Worm (Caenorhabditis elegans) whole organism, L3 larva: ENCODE measurements around the gene clec-158.

Experiments
- ZK546.5 ChIP-seq: sonication (generic microtip); optimal IDR thresholded peaks from 2 replicates; lab custom pipeline; 2017; ENCODE audit warnings: missing biosample characterization, missing genetic modification characterization
- aly-2 ChIP-seq: fragments of 150-350 bp; optimal IDR thresholded peaks from 2 replicates; lab custom pipeline; 2014; ENCODE audit warnings: missing biosample characterization, missing genetic modification characterization
- ama-1 ChIP-seq: fragments of 150-350 bp; optimal IDR thresholded peaks from 2 replicates; lab custom pipeline; 2018
- ceh-16 ChIP-seq: sonication (generic microtip); optimal IDR thresholded peaks from 2 replicates; lab custom pipeline; 2017; ENCODE audit warnings: missing biosample characterization, missing genetic modification characterization
- ceh-28 ChIP-seq: fragments of 150-350 bp; optimal IDR thresholded peaks from 2 replicates; lab custom pipeline; 2014; ENCODE audit warnings: missing biosample characterization, missing genetic modification reagents, missing genetic modification characterization
- ceh-82 ChIP-seq: fragments of 150-350 bp; optimal IDR thresholded peaks from 2 replicates; lab custom pipeline; 2014; ENCODE audit warnings: missing biosample characterization, missing genetic modification characterization
- ceh-9 ChIP-seq: sonication (generic microtip); optimal IDR thresholded peaks from 2 replicates; lab custom pipeline; 2018; ENCODE audit warnings: missing biosample characterization, missing genetic modification characterization
- daf-12 ChIP-seq: fragments of 150-350 bp; optimal IDR thresholded peaks from 2 replicates; lab custom pipeline; 2014; ENCODE audit warnings: missing biosample characterization, missing genetic modification reagents, missing genetic modification characterization
- egl-27 ChIP-seq: sonication (generic microtip); optimal IDR thresholded peaks from 4 replicates; lab custom pipeline; 2017; ENCODE audit warnings: missing biosample characterization, missing genetic modification reagents, missing genetic modification characterization
- egl-5 ChIP-seq: fragments of 150-350 bp; optimal IDR thresholded peaks from 2 replicates; lab custom pipeline; 2017; ENCODE audit warnings: missing biosample characterization, missing genetic modification reagents, missing genetic modification characterization, inconsistent platforms
- elt-2 ChIP-seq: sonication (generic microtip); optimal IDR thresholded peaks from 2 replicates; lab custom pipeline; 2016; ENCODE audit warnings: missing genetic modification reagents, mild to moderate bottlenecking, missing genetic modification characterization, missing compliant biosample characterization
- eor-1 ChIP-seq, 2 experiments: fragments of 150-350 bp; optimal IDR thresholded peaks; 2 replicates each; lab custom pipeline; 2014 to 2018; ENCODE audit warnings: missing biosample characterization in 2 of 2, missing genetic modification characterization in 2 of 2
- fkh-10 ChIP-seq: sonication (generic microtip); optimal IDR thresholded peaks from 2 replicates; lab custom pipeline; 2017; ENCODE audit warnings: missing biosample characterization, missing genetic modification reagents, missing genetic modification characterization
- fkh-2 ChIP-seq: fragments of 150-350 bp; optimal IDR thresholded peaks from 2 replicates; lab custom pipeline; 2014; ENCODE audit warnings: missing biosample characterization, missing genetic modification reagents, missing genetic modification characterization
- fos-1 ChIP-seq: fragments of 150-350 bp; optimal IDR thresholded peaks from 2 replicates; lab custom pipeline; 2014; ENCODE audit warnings: missing biosample characterization, missing genetic modification characterization
- hmg-11 ChIP-seq: sonication (generic microtip); optimal IDR thresholded peaks from 2 replicates; lab custom pipeline; 2016; ENCODE audit warnings: missing genetic modification characterization, missing compliant biosample characterization
- lin-15B ChIP-seq: fragments of 150-350 bp; optimal IDR thresholded peaks from 2 replicates; lab custom pipeline; 2014; ENCODE audit warnings: missing biosample characterization, missing genetic modification characterization
- lsy-12 ChIP-seq: sonication (generic microtip); optimal IDR thresholded peaks from 2 replicates; lab custom pipeline; 2016; ENCODE audit warnings: mild to moderate bottlenecking, missing genetic modification characterization, missing compliant biosample characterization
- mdl-1 ChIP-seq: fragments of 150-350 bp; optimal IDR thresholded peaks from 2 replicates; lab custom pipeline; 2014; ENCODE audit warnings: missing biosample characterization, missing genetic modification characterization
- nfya-1 ChIP-seq: sonication (generic microtip); optimal IDR thresholded peaks from 2 replicates; lab custom pipeline; 2017; ENCODE audit warnings: missing genetic modification characterization, mild to moderate bottlenecking, missing compliant biosample characterization, antibody characterized with exemption, moderate library complexity; ENCODE audit not compliant: insufficient read depth
- nhr-11 ChIP-seq: fragments of 150-350 bp; optimal IDR thresholded peaks from 2 replicates; lab custom pipeline; 2014; ENCODE audit warnings: missing biosample characterization, missing genetic modification characterization
- nhr-12 ChIP-seq: fragments of 150-350 bp; optimal IDR thresholded peaks from 2 replicates; lab custom pipeline; 2014; ENCODE audit warnings: missing biosample characterization, missing genetic modification characterization
- nhr-23 ChIP-seq: fragments of 150-350 bp; optimal IDR thresholded peaks from 2 replicates; lab custom pipeline; 2014; ENCODE audit warnings: missing biosample characterization, missing genetic modification reagents, missing genetic modification characterization
- nhr-237 ChIP-seq: fragments of 150-350 bp; optimal IDR thresholded peaks from 2 replicates; lab custom pipeline; 2014; ENCODE audit warnings: missing biosample characterization, missing genetic modification characterization
- nhr-25 ChIP-seq: sonication (generic microtip); optimal IDR thresholded peaks from 2 replicates; lab custom pipeline; 2017; ENCODE audit warnings: missing biosample characterization, missing genetic modification characterization
- nhr-28 ChIP-seq: fragments of 150-350 bp; optimal IDR thresholded peaks from 2 replicates; lab custom pipeline; 2014; ENCODE audit warnings: missing biosample characterization, missing genetic modification characterization
- nhr-43 ChIP-seq: sonication (generic microtip); optimal IDR thresholded peaks from 2 replicates; lab custom pipeline; 2016; ENCODE audit warnings: mild to moderate bottlenecking, missing genetic modification characterization, missing compliant biosample characterization; ENCODE audit not compliant: poor library complexity, severe bottlenecking
- nhr-67 ChIP-seq: fragments of 150-350 bp; optimal IDR thresholded peaks from 2 replicates; lab custom pipeline; 2014; ENCODE audit warnings: missing biosample characterization, missing genetic modification characterization
- nhr-76 ChIP-seq: fragments of 150-350 bp; sonication (generic microtip); optimal IDR thresholded peaks from 5 replicates; lab custom pipeline; 2014; ENCODE audit warnings: missing biosample characterization, missing genetic modification characterization
- nhr-77 ChIP-seq: fragments of 150-350 bp; optimal IDR thresholded peaks from 2 replicates; lab custom pipeline; 2014; ENCODE audit warnings: missing biosample characterization, missing genetic modification characterization
- pha-4 ChIP-seq: fragments of 150-350 bp; optimal IDR thresholded peaks from 2 replicates; lab custom pipeline; 2014; ENCODE audit warnings: missing biosample characterization, missing genetic modification reagents, missing genetic modification characterization
- pqm-1 ChIP-seq: fragments of 150-350 bp; optimal IDR thresholded peaks from 2 replicates; lab custom pipeline; 2017; ENCODE audit warnings: missing biosample characterization, missing genetic modification characterization, inconsistent platforms
- skn-1 ChIP-seq: fragments of 150-350 bp; optimal IDR thresholded peaks from 2 replicates; lab custom pipeline; 2014; ENCODE audit warnings: missing biosample characterization, missing genetic modification characterization
- snpc-4 ChIP-seq: fragments of 150-350 bp; optimal IDR thresholded peaks from 2 replicates; lab custom pipeline; 2014; ENCODE audit warnings: missing biosample characterization, missing genetic modification characterization
- tbx-2 ChIP-seq: sonication (generic microtip); optimal IDR thresholded peaks from 2 replicates; lab custom pipeline; 2016; ENCODE audit warnings: mild to moderate bottlenecking, missing genetic modification characterization, missing compliant biosample characterization
- unc-39 ChIP-seq: sonication (generic microtip); optimal IDR thresholded peaks from 4 replicates; lab custom pipeline; 2017; ENCODE audit warnings: missing biosample characterization, missing genetic modification characterization
- ztf-11 ChIP-seq: fragments of 150-350 bp; optimal IDR thresholded peaks from 2 replicates; lab custom pipeline; 2014; ENCODE audit warnings: missing biosample characterization, missing genetic modification characterization
- ztf-4 ChIP-seq: fragments of 150-350 bp; optimal IDR thresholded peaks from 2 replicates; lab custom pipeline; 2014; ENCODE audit warnings: missing biosample characterization, missing genetic modification characterization

clec-158 gene

ce11 chrIII:6831312-6831711, 28.1 kb downstream of the clec-158 start:
- no peak for TF ChIP-seq aly-2
- TF ChIP-seq tbx-2: no peak
- no peak for TF ChIP-seq nhr-12 (tag; lab: Kevin White, UChicago)
- no peak for TF ChIP-seq egl-5 (tag; lab: Kevin White, UChicago)
- no peak for TF ChIP-seq skn-1 (tag; lab: Kevin White, UChicago)
- no peak for TF ChIP-seq hmg-11 (tag; lab: Kevin White, UChicago)
- no peak for TF ChIP-seq fkh-10
- TF ChIP-seq ceh-16 (tag; lab: Kevin White, UChicago): no peak
- no peak for TF ChIP-seq fkh-2 (tag; lab: Kevin White, UChicago)
- no peak for TF ChIP-seq unc-39 (tag; lab: Kevin White, UChicago)
- TF ChIP-seq nhr-23: no peak
- TF ChIP-seq nhr-43 (tag; lab: Kevin White, UChicago): no peak
- no peak for TF ChIP-seq elt-2 (tag; lab: Kevin White, UChicago)

ce11 chrIII:6826137-6826536, 33.2 kb downstream of the clec-158 start:
- TF ChIP-seq tbx-2 (no peak), nhr-76 (tag; lab: Kevin White, UChicago) (no peak), nhr-237 (no peak), nhr-12 (tag; lab: Kevin White, UChicago) (no peak), ceh-9 (tag; lab: Kevin White, UChicago) (no peak), ztf-11 (tag; lab: Kevin White, UChicago) (no peak), snpc-4 (tag; lab: Kevin White, UChicago) (no peak), fos-1 (tag; lab: Kevin White, UChicago) (no peak), egl-5 (tag; lab: Kevin White, UChicago) (no peak), pqm-1 (tag; lab: Kevin White, UChicago) (no peak), nhr-28 (tag; lab: Kevin White, UChicago) (no peak), ceh-82 (tag; lab: Kevin White, UChicago) (no peak), mdl-1 (tag; lab: Kevin White, UChicago) (no peak), nhr-25 (no peak), ztf-4 (no peak), ama-1 (lab: Kevin White, UChicago) (no peak), nhr-67 (no peak), lin-15B (no peak), fkh-2 (tag; lab: Kevin White, UChicago) (no peak), ceh-28 (no peak)

ce11 chrIII:6822790-6823189, 36.6 kb downstream of the clec-158 start:
- TF ChIP-seq pha-4 (tag; lab: Kevin White, UChicago) (no peak), nhr-11 (tag; lab: Kevin White, UChicago) (no peak), nfya-1 (tag; lab: Kevin White, UChicago) (no peak), egl-27 (tag; lab: Kevin White, UChicago) (no peak), nhr-25 (no peak), nhr-23 (no peak), nhr-43 (tag; lab: Kevin White, UChicago) (no peak)

ce11 chrIII:6820343-6820985, 38.9 kb downstream of the clec-158 start, which contains the start of gene ten-1:
Gene ten-1, plus strand, starts transcription at chrIII:6820935.
- TF ChIP-seq nhr-23 (no peak), pqm-1 (tag; lab: Kevin White, UChicago) (no peak), daf-12 (no peak), egl-5 (tag; lab: Kevin White, UChicago) (no peak), ceh-82 (tag; lab: Kevin White, UChicago) (no peak), egl-27 (tag; lab: Kevin White, UChicago) (no peak), nhr-237 (no peak), nhr-43 (tag; lab: Kevin White, UChicago) (no peak), elt-2 (tag; lab: Kevin White, UChicago) (no peak), unc-39 (tag; lab: Kevin White, UChicago) (no peak), skn-1 (tag; lab: Kevin White, UChicago) (no peak), ztf-11 (tag; lab: Kevin White, UChicago) (no peak), ZK546.5 (tag; lab: Kevin White, UChicago) (no peak), lsy-12 (no peak), fkh-2 (tag; lab: Kevin White, UChicago) (no peak), nhr-77 (tag; lab: Kevin White, UChicago) (no peak), eor-1 (tag; optimal IDR thresholded peaks at IDR 0.05; lab: Kevin White, UChicago) (no peak), ceh-9 (tag; lab: Kevin White, UChicago) (no peak)
